Fruit fly (Drosophila melanogaster) whole organism, wandering third instar larva: ENCODE results near the gene Rtca.

Experiments used
- Abd-B ChIP-seq: fragments of >200 bp; optimal IDR thresholded peaks from 2 replicates; lab custom pipeline; 2017; ENCODE audit warnings: missing biosample characterization, missing genetic modification characterization
- CG9705 ChIP-seq: fragments of 200-800 bp; sonication (Bioruptor generic); optimal IDR thresholded peaks from 2 replicates; lab custom pipeline; 2018; ENCODE audit warnings: missing biosample characterization, mild to moderate bottlenecking, missing genetic modification characterization
- Dfd ChIP-seq: fragments of >200 bp; optimal IDR thresholded peaks from 2 replicates; lab custom pipeline; 2017; ENCODE audit warnings: missing biosample characterization, missing genetic modification characterization
- Dif ChIP-seq: fragments of 200-275, 200-300 bp; sonication (Bioruptor generic); optimal IDR thresholded peaks from 2 replicates; lab custom pipeline; 2018; ENCODE audit warnings: missing biosample characterization, missing genetic modification characterization; ENCODE audit not compliant: partially characterized antibody
- HLH106 ChIP-seq: fragments of 200-800 bp; optimal IDR thresholded peaks from 3 replicates; lab custom pipeline; 2019; ENCODE audit warnings: missing biosample characterization, mild to moderate bottlenecking, missing genetic modification characterization, moderate library complexity
- Hnf4 ChIP-seq: fragments of 200-800 bp; sonication (Bioruptor generic); optimal IDR thresholded peaks from 2 replicates; lab custom pipeline; 2016; ENCODE audit warnings: missing biosample characterization, mild to moderate bottlenecking, missing genetic modification characterization
- Hr78 ChIP-seq: fragments of >200 bp; optimal IDR thresholded peaks from 2 replicates; lab custom pipeline; 2017; ENCODE audit warnings: missing biosample characterization, missing genetic modification characterization
- Jra ChIP-seq: sonication (Bioruptor generic); optimal IDR thresholded peaks from 2 replicates; lab custom pipeline; 2016; ENCODE audit warnings: missing biosample characterization, missing genetic modification characterization
- Mio ChIP-seq: sonication (Bioruptor generic); optimal IDR thresholded peaks from 2 replicates; lab custom pipeline; 2016; ENCODE audit warnings: missing biosample characterization, missing genetic modification characterization
- Myc ChIP-seq: fragments of >200 bp; optimal IDR thresholded peaks from 2 replicates; lab custom pipeline; 2017
- N ChIP-seq: fragments of >200 bp; optimal IDR thresholded peaks from 2 replicates; lab custom pipeline; 2018; ENCODE audit warnings: missing biosample characterization, missing external identifiers, missing genetic modification characterization
- OdsH ChIP-seq: fragments of 200-800 bp; sonication (Bioruptor generic); optimal IDR thresholded peaks from 2 replicates; lab custom pipeline; 2016; ENCODE audit warnings: missing biosample characterization, mild to moderate bottlenecking, missing genetic modification characterization
- Rel ChIP-seq, 2 experiments: fragments of 200-800 bp; sonication (Bioruptor generic) in 1 of 2; optimal IDR thresholded peaks; 2 replicates in 1 of 2; 3 replicates in 1 of 2; lab custom pipeline; 2016 to 2019; ENCODE audit warnings: mild to moderate bottlenecking in 2 of 2, missing biosample characterization in 2 of 2, missing genetic modification characterization in 2 of 2, moderate library complexity in 1 of 2
- Sp1 ChIP-seq: fragments of 200-800 bp; sonication (Bioruptor generic); optimal IDR thresholded peaks from 3 replicates; lab custom pipeline; 2019; ENCODE audit warnings: missing biosample characterization, mild to moderate bottlenecking, missing genetic modification characterization, moderate library complexity
- Vsx2 ChIP-seq: fragments of 200-300, 225-300 bp; sonication (Bioruptor generic); optimal IDR thresholded peaks from 2 replicates; lab custom pipeline; 2018; ENCODE audit warnings: missing biosample characterization, missing genetic modification characterization; ENCODE audit not compliant: partially characterized antibody
- br ChIP-seq: fragments of 200-800 bp; sonication (Bioruptor generic); optimal IDR thresholded peaks from 2 replicates; lab custom pipeline; 2016; ENCODE audit warnings: missing biosample characterization, missing genetic modification characterization
- brk ChIP-seq: fragments of 200-800 bp; sonication (Bioruptor generic); optimal IDR thresholded peaks from 2 replicates; lab custom pipeline; 2016; ENCODE audit warnings: missing biosample characterization, mild to moderate bottlenecking, missing genetic modification characterization
- dl ChIP-seq, 2 experiments: fragments of 175-275, 200-275 bp in 1 of 2; fragments of 200-275 bp in 1 of 2; sonication (Bioruptor generic); optimal IDR thresholded peaks; lab custom pipeline; 2018; ENCODE audit warnings: mild to moderate bottlenecking in 2 of 2, missing biosample characterization in 2 of 2, missing genetic modification characterization in 2 of 2, moderate library complexity in 2 of 2; ENCODE audit not compliant: partially characterized antibody in 2 of 2, insufficient read depth in 1 of 2
- dmrt93B ChIP-seq: fragments of 200-800 bp; sonication (Bioruptor generic); optimal IDR thresholded peaks from 2 replicates; lab custom pipeline; 2018; ENCODE audit warnings: missing biosample characterization, mild to moderate bottlenecking, missing genetic modification characterization
- dsf ChIP-seq: sonication (Bioruptor generic); optimal IDR thresholded peaks from 2 replicates; lab custom pipeline; 2016; ENCODE audit warnings: missing biosample characterization, missing genetic modification characterization, borderline replicate concordance
- foxo ChIP-seq, 2 experiments: fragments of 200-800 bp; sonication (Bioruptor generic); optimal IDR thresholded peaks; 2 replicates in 1 of 2; 3 replicates in 1 of 2; lab custom pipeline; 2016 to 2017; ENCODE audit warnings: missing biosample characterization in 2 of 2, missing genetic modification characterization in 2 of 2
- fru ChIP-seq: fragments of 200-800 bp; sonication (Bioruptor generic); optimal IDR thresholded peaks from 3 replicates; lab custom pipeline; 2016; ENCODE audit warnings: missing biosample characterization, mild to moderate bottlenecking, missing genetic modification characterization
- h ChIP-seq: fragments of 200-800 bp; sonication (Bioruptor generic); optimal IDR thresholded peaks from 3 replicates; lab custom pipeline; 2016; ENCODE audit warnings: missing biosample characterization, mild to moderate bottlenecking, missing genetic modification characterization
- lola ChIP-seq: fragments of >200 bp; optimal IDR thresholded peaks from 2 replicates; lab custom pipeline; 2017; ENCODE audit warnings: missing biosample characterization, missing genetic modification characterization
- pan ChIP-seq: fragments of >200 bp; optimal IDR thresholded peaks from 2 replicates; lab custom pipeline; 2017
- psq ChIP-seq: fragments of 200-800 bp; sonication (Bioruptor generic); optimal IDR thresholded peaks from 3 replicates; lab custom pipeline; 2017; ENCODE audit warnings: missing biosample characterization, mild to moderate bottlenecking, missing genetic modification characterization, moderate library complexity
- rgr ChIP-seq: fragments of 200-800 bp; sonication (Bioruptor generic); optimal IDR thresholded peaks from 3 replicates; lab custom pipeline; 2016; ENCODE audit warnings: missing biosample characterization, mild to moderate bottlenecking, missing genetic modification characterization
- sage ChIP-seq: fragments of 200-800 bp; sonication (Bioruptor generic); optimal IDR thresholded peaks from 2 replicates; lab custom pipeline; 2016; ENCODE audit warnings: missing biosample characterization, mild to moderate bottlenecking, missing genetic modification characterization
- sv ChIP-seq: fragments of 200-800 bp; sonication (Bioruptor generic); optimal IDR thresholded peaks from 3 replicates; lab custom pipeline; 2016; ENCODE audit warnings: missing biosample characterization, missing genetic modification characterization
- tai ChIP-seq: sonication (Bioruptor generic); optimal IDR thresholded peaks from 2 replicates; lab custom pipeline; 2016; ENCODE audit warnings: missing biosample characterization, missing genetic modification characterization
- usp ChIP-seq: fragments of >200 bp; optimal IDR thresholded peaks from 2 replicates; lab custom pipeline; 2017; ENCODE audit warnings: missing biosample characterization, missing genetic modification characterization
- woc ChIP-seq: sonication (Bioruptor generic); optimal IDR thresholded peaks from 2 replicates; lab custom pipeline; 2016; ENCODE audit warnings: missing biosample characterization, mild to moderate bottlenecking, missing genetic modification characterization

Rtca gene

dm6 chrX:2041981-2042847, 30.0 kb upstream of the Rtca start, which contains the start of the genes Actn and usp:
Gene Actn (minus strand): TSS chrX:2042311.
Gene usp (minus strand): TSS chrX:2042311.
- peak; percentile 55 for TF ChIP-seq woc (GFP tag; lab: Kevin White, UChicago)
- peak; percentile 75 for TF ChIP-seq Hr78 (GFP tag; lab: Kevin White, UChicago)
- TF ChIP-seq Abd-B (GFP tag; lab: Kevin White, UChicago), result peak; percentile 40
- peak; percentile 46 for TF ChIP-seq HLH106 (tag; lab: Kevin White, UChicago)
- peak; percentile 98 for TF ChIP-seq N (GFP tag; lab: Kevin White, UChicago)
- peak in 1 of 2 experiments; percentile 38 for TF ChIP-seq foxo (GFP tag; optimal IDR thresholded peaks at IDR 0.05; lab: Kevin White, UChicago)
- TF ChIP-seq tai (GFP tag; lab: Kevin White, UChicago), result no peak
- peak; percentile 28 for TF ChIP-seq sage (GFP tag; lab: Kevin White, UChicago)
- TF ChIP-seq Myc (lab: Kevin White, UChicago), result peak; percentile 70
- TF ChIP-seq rgr, result no peak
- peak; percentile 24 for TF ChIP-seq br (GFP tag; lab: Kevin White, UChicago)
- no peak for TF ChIP-seq Mio (GFP tag; lab: Kevin White, UChicago)
- peak; percentile 52 for TF ChIP-seq h (GFP tag; lab: Kevin White, UChicago)
- no peak for TF ChIP-seq Rel (GFP tag; optimal IDR thresholded peaks at IDR 0.05; lab: Kevin White, UChicago)
- TF ChIP-seq Rel (tag; optimal IDR thresholded peaks at IDR 0.05; lab: Kevin White, UChicago), result peak; percentile 44
- TF ChIP-seq Sp1, result peak; percentile 42

DNA sequence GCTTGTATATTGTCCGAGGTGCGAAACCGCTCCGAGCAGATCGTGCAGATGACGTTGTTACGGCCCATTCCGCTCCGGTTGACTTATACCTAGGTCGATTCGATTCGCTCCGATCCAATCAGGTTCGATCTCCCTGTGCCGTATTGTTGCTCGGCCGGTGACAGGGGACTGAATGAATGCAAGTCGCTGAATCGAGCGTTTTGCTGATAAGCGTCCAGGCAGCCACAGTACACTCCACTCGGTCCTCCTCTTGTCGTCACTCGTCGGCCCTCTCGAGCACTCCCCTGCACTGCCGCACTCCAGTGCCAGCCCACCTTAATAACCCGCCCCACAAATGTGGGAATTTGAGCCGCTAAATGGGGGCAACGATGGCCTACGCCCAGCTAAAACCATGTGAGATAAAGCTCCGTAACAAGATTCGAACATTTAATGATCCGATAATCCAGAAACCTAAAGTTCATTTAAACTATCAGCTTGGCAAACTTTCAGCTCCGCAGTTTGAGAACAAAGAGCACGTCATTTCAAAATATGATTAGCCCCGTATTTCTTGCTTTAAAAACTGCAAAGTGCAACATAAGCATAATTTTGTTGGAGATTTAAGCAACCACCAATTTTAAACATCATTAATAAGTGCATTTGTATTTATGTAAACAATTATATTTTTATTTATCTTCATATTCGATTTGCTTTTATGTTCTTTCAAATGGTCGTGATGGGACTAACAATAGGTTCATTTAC, 28.4 kb upstream of the Rtca start, which contains the start of gene CG4325:
CG4325 (minus strand) TSS at position 159 of the 738 bp plus-strand sequence.
- no peak for TF ChIP-seq lola
- TF ChIP-seq h (GFP tag; lab: Kevin White, UChicago), result no peak
- no peak for TF ChIP-seq pan (lab: Kevin White, UChicago)
- TF ChIP-seq br (GFP tag; lab: Kevin White, UChicago), result peak; percentile 0
- TF ChIP-seq Myc (lab: Kevin White, UChicago), result no peak
- TF ChIP-seq Dif (GFP tag; lab: Kevin White, UChicago), result peak; percentile 37
- TF ChIP-seq, all 38 proteins: peak for 2

DNA sequence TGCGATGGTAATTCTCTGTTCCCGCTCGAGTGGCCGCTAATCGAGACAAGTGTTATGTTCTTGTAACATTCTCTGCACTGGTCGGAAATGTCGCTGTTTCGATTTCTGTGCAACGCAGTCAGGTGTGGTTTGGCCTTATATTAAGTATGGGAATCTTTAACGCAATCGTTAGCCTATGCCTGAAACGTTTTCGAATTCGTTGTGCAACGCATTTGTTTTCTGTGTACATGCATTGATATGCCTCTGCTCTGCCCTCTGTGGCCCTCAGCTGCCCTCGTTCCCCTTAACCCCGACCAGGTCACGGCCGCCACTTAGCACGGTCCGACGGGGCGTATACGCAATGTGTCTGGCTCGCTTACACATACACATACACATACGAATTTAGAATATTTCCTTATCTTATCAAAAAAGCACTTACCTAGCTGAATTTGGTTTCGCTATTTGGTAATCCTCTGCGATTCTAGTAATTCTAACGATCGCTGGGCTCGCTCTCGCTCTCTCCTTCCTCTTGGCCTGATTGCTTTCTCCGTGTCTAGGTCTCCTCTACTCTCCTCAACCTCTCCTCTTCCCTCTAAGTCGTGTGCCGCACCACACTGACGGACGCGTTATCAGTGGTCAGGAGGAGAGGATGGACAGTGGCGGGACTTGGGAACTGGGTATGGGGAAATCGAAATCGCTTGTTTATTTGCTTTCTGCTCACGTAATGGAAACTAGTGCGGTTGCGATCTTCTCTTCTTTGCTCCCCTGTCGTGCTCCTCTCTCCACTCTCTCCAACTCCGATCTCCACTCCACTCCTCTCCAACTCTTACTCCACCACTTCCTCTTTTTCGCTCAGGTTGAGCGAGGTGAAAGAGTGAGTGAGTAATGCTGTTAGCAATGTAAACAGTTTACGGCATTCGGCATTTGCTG, 23.2 kb upstream of the Rtca start:
- TF ChIP-seq Dfd, result no peak
- TF ChIP-seq dsf (GFP tag; lab: Kevin White, UChicago), result no peak
- TF ChIP-seq Mio (GFP tag; lab: Kevin White, UChicago), result no peak
- no peak for TF ChIP-seq dmrt93B
- TF ChIP-seq h (GFP tag; lab: Kevin White, UChicago), result peak; percentile 67
- TF ChIP-seq psq (GFP tag; lab: Kevin White, UChicago), result no peak
- TF ChIP-seq pan (lab: Kevin White, UChicago), result no peak
- peak; percentile 75 for TF ChIP-seq br (GFP tag; lab: Kevin White, UChicago)
- TF ChIP-seq HLH106 (tag; lab: Kevin White, UChicago), result peak; percentile 11
- no peak for TF ChIP-seq dl (GFP tag; optimal IDR thresholded peaks at IDR 0.05; lab: Kevin White, UChicago; ENCODE audit: insufficient read depth in 1 of 2, partially characterized antibody in 2 of 2)

DNA sequence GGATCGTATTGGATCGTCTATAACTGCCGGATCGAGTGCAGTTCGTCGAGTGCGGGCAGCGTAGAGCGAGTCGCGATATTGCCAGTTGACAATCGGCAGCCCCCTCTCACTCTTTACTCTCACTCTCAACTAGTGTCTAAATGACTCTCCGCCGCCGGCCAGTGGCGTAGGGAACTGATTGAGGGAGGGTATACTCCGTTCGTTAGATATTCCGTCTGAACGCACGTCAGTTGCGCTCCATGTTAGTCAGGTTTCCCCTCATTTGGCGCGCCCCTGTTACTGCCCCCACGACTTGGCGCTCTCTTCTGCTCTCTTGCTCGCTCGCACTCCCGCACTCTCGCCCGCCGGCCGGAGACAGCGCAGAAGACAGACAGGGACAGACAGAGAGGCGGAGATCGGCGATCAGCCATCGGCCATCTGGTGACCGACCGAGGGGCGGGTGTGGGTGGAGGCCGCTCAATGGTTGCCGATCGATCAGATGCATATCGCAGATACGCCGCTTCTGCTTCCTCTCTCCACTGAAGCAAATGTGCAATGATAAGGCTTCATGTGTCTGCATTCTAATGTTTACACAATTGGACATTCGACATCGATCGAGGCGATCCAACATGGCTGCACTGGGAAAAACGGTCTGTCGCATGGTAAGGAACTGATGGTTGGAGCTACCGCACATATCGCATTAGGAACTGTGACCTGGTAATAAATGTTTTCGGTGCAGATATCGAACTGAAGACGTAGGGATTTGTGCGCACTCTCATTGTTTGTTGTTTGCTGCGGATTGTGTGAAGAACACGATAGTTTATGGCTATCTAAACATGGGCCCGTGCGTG, 21.9 kb upstream of the Rtca start, which contains the start of gene moody:
moody (minus strand) TSS at position 51 of the 830 bp plus-strand sequence.
- TF ChIP-seq woc (GFP tag; lab: Kevin White, UChicago) (peak; percentile 90), CG9705 (GFP tag; lab: Kevin White, UChicago) (peak; percentile 93), dl (GFP tag; optimal IDR thresholded peaks at IDR 0.05; lab: Kevin White, UChicago; ENCODE audit: insufficient read depth in 1 of 2, partially characterized antibody in 2 of 2) (peak; percentile 69 to 81), Hnf4 (GFP tag; lab: Kevin White, UChicago) (peak; percentile 95), dmrt93B (peak; percentile 88), Mio (GFP tag; lab: Kevin White, UChicago) (peak; percentile 89), fru (GFP tag; lab: Kevin White, UChicago) (peak; percentile 97), pan (lab: Kevin White, UChicago) (no peak), Dif (GFP tag; lab: Kevin White, UChicago) (peak; percentile 76), rgr (peak; percentile 97), lola (no peak), Jra (GFP tag; lab: Kevin White, UChicago) (peak; percentile 90), sv (GFP tag; lab: Kevin White, UChicago) (peak; percentile 93), usp (GFP tag; lab: Kevin White, UChicago) (no peak), Myc (lab: Kevin White, UChicago) (no peak), tai (GFP tag; lab: Kevin White, UChicago) (no peak), brk (GFP tag; lab: Kevin White, UChicago) (no peak), foxo (GFP tag; optimal IDR thresholded peaks at IDR 0.05; lab: Kevin White, UChicago) (peak; percentile 77 to 99), h (GFP tag; lab: Kevin White, UChicago) (peak; percentile 98), Dfd (no peak), HLH106 (tag; lab: Kevin White, UChicago) (peak; percentile 95), Vsx2 (GFP tag; lab: Kevin White, UChicago) (no peak), Hr78 (GFP tag; lab: Kevin White, UChicago) (no peak), N (GFP tag; lab: Kevin White, UChicago) (no peak), OdsH (GFP tag; lab: Kevin White, UChicago) (peak; percentile 96)
